Worm (Caenorhabditis elegans) whole organism, early embryonic: ENCODE results near the gene sur-5.

Source experiments
- ama-1 ChIP-seq: fragments of 150-350 bp; optimal IDR thresholded peaks from 2 replicates; lab custom pipeline; 2014
- ceh-13 ChIP-seq: fragments of 200-800 bp; sonication (Bioruptor generic); optimal IDR thresholded peaks from 2 replicates; lab custom pipeline; 2018; ENCODE audit warnings: mild to moderate bottlenecking, missing genetic modification characterization, missing compliant biosample characterization
- hmbx-1 ChIP-seq: sonication (generic microtip); optimal IDR thresholded peaks from 2 replicates; lab custom pipeline; 2016; ENCODE audit warnings: mild to moderate bottlenecking, missing genetic modification characterization, missing compliant biosample characterization
- hmg-4 ChIP-seq: fragments of 200-800 bp; sonication (Bioruptor generic); optimal IDR thresholded peaks from 2 replicates; lab custom pipeline; 2018; ENCODE audit warnings: mild to moderate bottlenecking, missing genetic modification characterization, missing compliant biosample characterization
- pes-1 ChIP-seq: fragments of 200-800 bp; sonication (Bioruptor generic); IDR thresholded peaks from 2 replicates; pipeline ENCODE4 v1.3.6; 2022; ENCODE audit warnings: missing genetic modification reagents, missing genetic modification characterization, missing compliant biosample characterization
- sea-1 ChIP-seq: fragments of 200-800 bp; sonication (Bioruptor generic); conservative IDR thresholded peaks from 2 replicates; pipeline ENCODE4 v1.3.6; 2022; ENCODE audit warnings: missing genetic modification characterization, missing compliant biosample characterization
- tra-4 ChIP-seq: sonication (generic microtip); optimal IDR thresholded peaks from 2 replicates; lab custom pipeline; 2017; ENCODE audit warnings: missing genetic modification characterization, missing compliant biosample characterization

- TF ChIP-seq hmbx-1 = no peak
- no peak for TF ChIP-seq hmg-4 (GFP tag; lab: Kevin White, UChicago)
- TF ChIP-seq ceh-13 (GFP tag; lab: Kevin White, UChicago) = no peak
- TF ChIP-seq tra-4 = no peak
- TF ChIP-seq sea-1 = no peak
- no peak for TF ChIP-seq ama-1 (lab: Kevin White, UChicago)
- TF ChIP-seq pes-1 (GFP tag; lab: Robert Waterston, UW) = no peak
These were observed 36.0 kb downstream of the sur-5 start, which contains the start of gene grd-7 for ce11 chrX:7269379-7269778.
